Worm (Caenorhabditis elegans): ENCODE data around the gene irld-12.

- TF ChIP-seq nhr-120 (GFP tag; IDR thresholded peaks at IDR 0.05) (no peak), snpc-4 (GFP tag; optimal IDR thresholded peaks at IDR 0.05) (no peak), snpc-4 (tag; optimal IDR thresholded peaks at IDR 0.05) (no peak)
These were observed 7.0 kb downstream of the irld-12 start, which contains the start of gene K12D9.1 for ce11 chrV:3014185-3014584.

Measured in whole organism, young adult.